Worm (Caenorhabditis elegans): ENCODE measurements around the gene Y19D2B.2.

Y19D2B.2 gene

DNA sequence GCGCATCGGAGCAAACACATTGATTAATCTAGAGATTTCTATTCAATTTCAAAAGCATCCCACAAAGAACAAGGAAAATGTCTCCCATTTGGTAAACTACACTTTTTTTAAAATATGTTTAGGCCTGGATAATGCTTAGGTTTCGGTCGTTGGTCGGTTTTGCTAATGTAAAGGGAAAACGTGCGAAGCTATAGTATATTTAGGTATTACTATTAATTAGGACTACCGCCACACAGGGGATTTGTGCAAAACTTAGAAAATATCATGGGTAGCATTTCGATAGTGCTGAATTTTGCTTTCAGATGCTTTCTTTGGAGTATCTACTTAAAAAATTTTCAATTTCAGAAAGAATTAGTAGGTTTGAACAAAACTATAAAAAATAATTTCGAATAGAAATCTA is 11.1 kb upstream of the Y19D2B.2 start:
- TF ChIP-seq lim-6 (tag; optimal IDR thresholded peaks at IDR 0.05): no peak
- no peak for TF ChIP-seq hlh-8 (tag; optimal IDR thresholded peaks at IDR 0.05)
- no peak for TF ChIP-seq nfya-1 (tag; optimal IDR thresholded peaks at IDR 0.05)
- TF ChIP-seq pag-3 (tag; optimal IDR thresholded peaks at IDR 0.05; ENCODE audit: borderline replicate concordance): no peak
- TF ChIP-seq ceh-31 (tag; optimal IDR thresholded peaks at IDR 0.05): no peak
- TF ChIP-seq rnt-1 (tag; optimal IDR thresholded peaks at IDR 0.05): no peak
- no peak for TF ChIP-seq nhr-232 (tag; optimal IDR thresholded peaks at IDR 0.05)
- TF ChIP-seq hlh-30 (tag; optimal IDR thresholded peaks at IDR 0.05; ENCODE audit: insufficient read depth): no peak
- no peak for TF ChIP-seq ets-4 (tag; optimal IDR thresholded peaks at IDR 0.05)
- TF ChIP-seq F13H6.1 (tag; optimal IDR thresholded peaks at IDR 0.05): no peak
- no peak for TF ChIP-seq odd-2 (tag; optimal IDR thresholded peaks at IDR 0.05)
- TF ChIP-seq pax-1 (tag; optimal IDR thresholded peaks at IDR 0.05): no peak
- no peak for TF ChIP-seq dmd-4 (tag; optimal IDR thresholded peaks at IDR 0.05; ENCODE audit: borderline replicate concordance)
- no peak for TF ChIP-seq hlh-13 (GFP tag; optimal IDR thresholded peaks at IDR 0.05)
- no peak for TF ChIP-seq sox-4 (tag; optimal IDR thresholded peaks at IDR 0.05)
- no peak for TF ChIP-seq ceh-19 (GFP tag; optimal IDR thresholded peaks at IDR 0.05)
- no peak for TF ChIP-seq ceh-2 (tag; optimal IDR thresholded peaks at IDR 0.05)
- no peak for TF ChIP-seq sdc-2 (tag; optimal IDR thresholded peaks at IDR 0.05)
- no peak for TF ChIP-seq ceh-48 (tag; optimal IDR thresholded peaks at IDR 0.05)
- TF ChIP-seq che-1 (tag; optimal IDR thresholded peaks at IDR 0.05): no peak

DNA sequence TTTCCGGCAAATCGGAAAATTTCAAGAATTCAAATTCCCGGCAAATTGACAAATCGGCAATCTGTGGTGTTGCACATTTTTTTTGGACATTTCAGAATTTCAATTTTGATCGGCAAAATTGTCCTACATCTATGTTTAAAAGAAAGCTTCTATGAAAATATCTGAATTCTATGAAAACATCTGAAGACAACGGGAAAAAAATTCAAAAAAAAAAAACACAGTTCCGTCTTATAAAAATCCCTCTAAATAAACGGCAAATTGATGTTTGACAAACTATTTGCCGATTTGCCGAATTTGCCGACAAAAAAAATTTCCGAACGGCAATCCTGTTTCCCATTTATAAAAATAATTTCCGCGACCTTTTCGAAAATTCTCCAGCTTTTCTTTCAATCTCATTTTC is 9.7 kb upstream of the Y19D2B.2 start, which contains the start of gene F44F4.15:
TSS of gene F44F4.15 (plus strand) at position 301 of the 400 bp plus-strand sequence.
- TF ChIP-seq C08G9.2 (tag; optimal IDR thresholded peaks at IDR 0.05): no peak
- no peak for TF ChIP-seq ceh-2 (tag; optimal IDR thresholded peaks at IDR 0.05)
- TF ChIP-seq hlh-6 (tag; optimal IDR thresholded peaks at IDR 0.05): no peak
- TF ChIP-seq ets-4 (tag; optimal IDR thresholded peaks at IDR 0.05): no peak
- TF ChIP-seq hlh-15 (tag; optimal IDR thresholded peaks at IDR 0.05): no peak
- TF ChIP-seq ztf-16 (tag; optimal IDR thresholded peaks at IDR 0.05): no peak
- TF ChIP-seq sdc-2 (tag; optimal IDR thresholded peaks at IDR 0.05): no peak
- TF ChIP-seq ceh-18 (tag; optimal IDR thresholded peaks at IDR 0.05): no peak
- TF ChIP-seq elt-4 (tag; optimal IDR thresholded peaks at IDR 0.05): no peak
- TF ChIP-seq ceh-24 (tag; optimal IDR thresholded peaks at IDR 0.05): no peak
- TF ChIP-seq madf-2 (tag; optimal IDR thresholded peaks at IDR 0.05): no peak
- TF ChIP-seq lin-11 (tag; optimal IDR thresholded peaks at IDR 0.05): no peak
- no peak for TF ChIP-seq pqm-1 (tag; optimal IDR thresholded peaks at IDR 0.05)
- TF ChIP-seq ceh-31 (tag; optimal IDR thresholded peaks at IDR 0.05): no peak
- no peak for TF ChIP-seq fkh-6 (tag; optimal IDR thresholded peaks at IDR 0.05)

DNA sequence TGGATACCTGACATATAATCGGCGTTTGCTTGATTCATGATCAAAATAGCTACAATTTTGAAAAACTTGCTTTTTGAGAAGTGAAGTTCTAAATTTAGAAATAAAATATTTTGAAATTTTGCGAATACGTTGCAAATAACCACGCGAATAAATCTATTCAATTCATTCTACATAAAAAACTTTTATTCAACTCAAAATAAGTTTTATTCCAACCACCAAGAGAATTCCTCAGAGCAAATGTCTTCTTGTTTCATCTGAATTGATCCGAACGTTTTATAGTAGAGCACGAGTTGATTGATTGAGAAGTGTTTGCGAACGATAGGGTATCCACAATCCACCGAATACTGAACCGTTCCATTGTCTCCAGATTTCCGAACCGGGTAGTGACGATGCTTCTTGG is 8.3 kb upstream of the Y19D2B.2 start, which contains the start of gene F44F4.9:
TSS of gene F44F4.9 (minus strand) at position 101 of the 400 bp plus-strand sequence.
- no peak for TF ChIP-seq odd-2 (tag; optimal IDR thresholded peaks at IDR 0.05)
- no peak for TF ChIP-seq tbx-2 (tag; optimal IDR thresholded peaks at IDR 0.05)
- TF ChIP-seq mec-3 (tag; optimal IDR thresholded peaks at IDR 0.05; ENCODE audit: borderline replicate concordance): no peak
- TF ChIP-seq rnt-1 (tag; optimal IDR thresholded peaks at IDR 0.05): no peak
- no peak for TF ChIP-seq ref-2 (tag; optimal IDR thresholded peaks at IDR 0.05)
- no peak for TF ChIP-seq zip-5 (tag; optimal IDR thresholded peaks at IDR 0.05)

DNA sequence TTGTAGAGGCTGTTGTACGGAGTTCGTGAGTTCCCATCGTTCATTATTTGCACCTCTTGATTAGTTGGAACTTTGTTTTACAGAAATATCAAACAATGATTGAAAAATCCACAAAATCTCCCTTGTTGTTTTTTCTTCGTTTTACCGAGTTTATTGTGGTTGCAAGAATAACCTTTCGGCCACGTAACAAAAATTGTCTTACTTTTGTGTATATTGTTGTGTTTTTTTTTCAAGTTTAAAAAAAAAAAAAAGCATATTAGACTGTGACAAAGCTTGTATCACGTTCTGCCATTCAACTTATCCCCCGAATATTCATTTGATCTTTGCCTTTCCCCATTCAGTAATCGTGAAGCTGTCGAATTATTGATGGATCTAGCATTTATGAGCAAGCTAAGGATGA is 6.9 kb upstream of the Y19D2B.2 start, which contains the start of gene F44F4.10:
TSS of gene F44F4.10 (minus strand) at position 101 of the 400 bp plus-strand sequence.
- TF ChIP-seq rnt-1 (tag; optimal IDR thresholded peaks at IDR 0.05): no peak

DNA sequence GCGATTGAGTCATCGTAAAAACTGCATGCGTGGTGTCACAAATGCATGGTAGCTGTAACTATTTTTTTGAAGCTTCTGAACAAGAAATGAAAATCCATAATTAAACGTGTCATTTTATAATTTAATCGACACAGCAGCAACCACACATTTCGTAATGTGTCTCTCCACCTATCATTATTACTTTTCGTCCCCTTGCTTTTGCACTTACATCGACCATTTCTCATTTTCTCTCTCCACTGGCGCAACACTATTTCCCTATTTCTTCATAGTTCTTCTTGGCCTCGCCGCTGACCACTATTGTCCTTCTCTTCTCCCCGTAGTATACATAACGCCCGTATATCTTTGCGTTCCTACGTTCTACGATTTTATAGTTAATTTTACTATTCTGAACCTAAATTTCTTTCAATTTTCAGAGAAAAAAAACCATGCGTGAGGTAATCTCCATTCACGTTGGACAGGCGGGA is 5.7 kb upstream of the Y19D2B.2 start, which contains the start of gene tba-4:
TSS of gene tba-4 (plus strand) at position 414 of the 464 bp plus-strand sequence.
- TF ChIP-seq ttx-3 (tag; optimal IDR thresholded peaks at IDR 0.05): no peak
- TF ChIP-seq unc-55 (GFP tag; optimal IDR thresholded peaks at IDR 0.05): no peak
- TF ChIP-seq ceh-34 (tag; optimal IDR thresholded peaks at IDR 0.05): no peak
- no peak for TF ChIP-seq hlh-30 (tag; optimal IDR thresholded peaks at IDR 0.05; ENCODE audit: insufficient read depth)
- no peak for TF ChIP-seq ceh-45 (GFP tag; IDR thresholded peaks at IDR 0.05)
- TF ChIP-seq ceh-24 (tag; optimal IDR thresholded peaks at IDR 0.05): no peak
- TF ChIP-seq ref-2 (tag; optimal IDR thresholded peaks at IDR 0.05): no peak
- no peak for TF ChIP-seq F13H6.1 (tag; optimal IDR thresholded peaks at IDR 0.05)
